Fruit fly (Drosophila melanogaster): Measurements from ENCODE around the gene jub.
A peak's percentile ranks its signal among the peaks of the same experiment; 100 is the strongest.

Gene jub

dm6 chrX:13844317-13844886 lies 14.3 kb upstream of the jub start:
- TF ChIP-seq CG31627 (GFP tag; optimal IDR thresholded peaks at IDR 0.05) (peak; percentile 26), ss (GFP tag; optimal IDR thresholded peaks at IDR 0.05) (peak; percentile 52 to 61), Hr39 (GFP tag; optimal IDR thresholded peaks at IDR 0.05) (peak; percentile 3), cyc (GFP tag; optimal IDR thresholded peaks at IDR 0.05) (peak; percentile 12), CG8119 (GFP tag; IDR thresholded peaks at IDR 0.05) (no peak), CG15336 (GFP tag; IDR thresholded peaks at IDR 0.05) (0 out of 2 replicates have a peak, but pooled peaks have one; percentile 7), CG9139 (GFP tag; optimal IDR thresholded peaks at IDR 0.05) (no peak), OdsH (GFP tag; optimal IDR thresholded peaks at IDR 0.05) (no peak), Eip78C (GFP tag) (peak; percentile 29), lz (GFP tag; optimal IDR thresholded peaks at IDR 0.05) (peak; percentile 37)

dm6 chrX:13843487-13843886 lies 13.4 kb upstream of the jub start:
- no peak for TF ChIP-seq vri (GFP tag; optimal IDR thresholded peaks at IDR 0.05)
- 0 out of 3 replicates have a peak, but pooled peaks have one; percentile 5 for TF ChIP-seq CG6163 (GFP tag; IDR thresholded peaks at IDR 0.05)
- peak; percentile 35 for TF ChIP-seq fkh (GFP tag; optimal IDR thresholded peaks at IDR 0.05)

- TF ChIP-seq CG4318 (GFP tag; optimal IDR thresholded peaks at IDR 0.05) (no peak), fkh (GFP tag; optimal IDR thresholded peaks at IDR 0.05) (peak; percentile 66), dsx (GFP tag; optimal IDR thresholded peaks at IDR 0.05; ENCODE audit: poor library complexity, severe bottlenecking) (no peak), Gug (GFP tag; IDR thresholded peaks at IDR 0.05) (no peak), salr (GFP tag; optimal IDR thresholded peaks at IDR 0.05) (no peak), CG9139 (GFP tag; optimal IDR thresholded peaks at IDR 0.05) (peak; percentile 7), CG6854 (GFP tag; optimal IDR thresholded peaks at IDR 0.05) (no peak), CG3032 (tag; optimal IDR thresholded peaks at IDR 0.05) (no peak), CG10631 (GFP tag; optimal IDR thresholded peaks at IDR 0.05) (no peak), eg (GFP tag; IDR thresholded peaks at IDR 0.05) (peak; percentile 10; the same call in 1 of the 3 replicates), CG11762 (GFP tag; optimal IDR thresholded peaks at IDR 0.05; ENCODE audit: insufficient read depth) (no peak), Eip75B (GFP tag; optimal IDR thresholded peaks at IDR 0.05) (no peak), CG10669 (GFP tag; optimal IDR thresholded peaks at IDR 0.05) (no peak), svp (GFP tag) (no peak), Sox15 (GFP tag; optimal IDR thresholded peaks at IDR 0.05) (no peak), CG8119 (GFP tag; IDR thresholded peaks at IDR 0.05) (0 out of 3 replicates have a peak, but pooled peaks have one; percentile 17), CG15336 (GFP tag; IDR thresholded peaks at IDR 0.05) (no peak), Eip78C (GFP tag) (peak; percentile 39)
Observed at dm6 chrX:13840075-13840474, 10.0 kb upstream of the jub start.

dm6 chrX:13838892-13839291 lies 8.8 kb upstream of the jub start:
- peak; percentile 77 for TF ChIP-seq CG9139 (GFP tag; optimal IDR thresholded peaks at IDR 0.05)
- TF ChIP-seq svp (GFP tag): peak; percentile 92
- peak; percentile 20 for TF ChIP-seq fkh (GFP tag; optimal IDR thresholded peaks at IDR 0.05)
- peak; percentile 89 for TF ChIP-seq lz (GFP tag; optimal IDR thresholded peaks at IDR 0.05)
- peak; percentile 93 for TF ChIP-seq net (GFP tag; optimal IDR thresholded peaks at IDR 0.05)
- TF ChIP-seq CG6163 (GFP tag; IDR thresholded peaks at IDR 0.05): peak; percentile 94
- peak; percentile 98 for TF ChIP-seq CG32006 (GFP tag; optimal IDR thresholded peaks at IDR 0.05)
- peak; percentile 76 for TF ChIP-seq CG8319 (GFP tag; optimal IDR thresholded peaks at IDR 0.05)
- TF ChIP-seq eg (GFP tag; IDR thresholded peaks at IDR 0.05): peak; percentile 96
- TF ChIP-seq CG31627 (GFP tag; optimal IDR thresholded peaks at IDR 0.05): peak; percentile 90
- TF ChIP-seq dsx (GFP tag; optimal IDR thresholded peaks at IDR 0.05; ENCODE audit: poor library complexity, severe bottlenecking): peak; percentile 59
- TF ChIP-seq Ets96B (tag; optimal IDR thresholded peaks at IDR 0.05): peak; percentile 77
- peak; percentile 49 for TF ChIP-seq Blimp-1 (GFP tag; optimal IDR thresholded peaks at IDR 0.05)
- TF ChIP-seq Sox102F (GFP tag; optimal IDR thresholded peaks at IDR 0.05): peak; percentile 85
- peak; percentile 89 for TF ChIP-seq CG6792 (GFP tag; optimal IDR thresholded peaks at IDR 0.05)
- peak; percentile 93 for TF ChIP-seq pdm3 (GFP tag; optimal IDR thresholded peaks at IDR 0.05)
- TF ChIP-seq cyc (GFP tag; optimal IDR thresholded peaks at IDR 0.05): peak; percentile 90
- TF ChIP-seq Sox14 (GFP tag; optimal IDR thresholded peaks at IDR 0.05): peak; percentile 89
- peak; percentile 78 for TF ChIP-seq CG1621 (tag; optimal IDR thresholded peaks at IDR 0.05)
- peak; percentile 88 for TF ChIP-seq CG11762 (GFP tag; optimal IDR thresholded peaks at IDR 0.05; ENCODE audit: insufficient read depth)
- TF ChIP-seq CG11902 (GFP tag; optimal IDR thresholded peaks at IDR 0.05): peak; percentile 79
- peak; percentile 98 for TF ChIP-seq Hr4 (GFP tag; optimal IDR thresholded peaks at IDR 0.05)
- peak; percentile 94 for TF ChIP-seq CG6276 (GFP tag; optimal IDR thresholded peaks at IDR 0.05)
- TF ChIP-seq Eip93F (GFP tag; optimal IDR thresholded peaks at IDR 0.05): peak; percentile 45
- TF ChIP-seq Sox15 (GFP tag; optimal IDR thresholded peaks at IDR 0.05): peak; percentile 84
- peak; percentile 84 for TF ChIP-seq CG8632 (GFP tag; optimal IDR thresholded peaks at IDR 0.05)
- peak; percentile 75 for TF ChIP-seq fd59A (GFP tag; optimal IDR thresholded peaks at IDR 0.05)
- peak; percentile 85 for TF ChIP-seq CG11294 (GFP tag; IDR thresholded peaks at IDR 0.05)
- TF ChIP-seq CG4318 (GFP tag; optimal IDR thresholded peaks at IDR 0.05): peak; percentile 90

All from whole organism, prepupa.